Fruit fly (Drosophila melanogaster) S2 (cell line): ENCODE data around the gene CG15332.

Source experiments
- CG8478 ChIP-seq: fragments of >200 bp; optimal IDR thresholded peaks from 2 replicates; lab custom pipeline; 2018
- CTCF ChIP-seq, 2 experiments: fragments of >200 bp; optimal IDR thresholded peaks; 2 replicates each; lab custom pipeline; 2018

DNA sequence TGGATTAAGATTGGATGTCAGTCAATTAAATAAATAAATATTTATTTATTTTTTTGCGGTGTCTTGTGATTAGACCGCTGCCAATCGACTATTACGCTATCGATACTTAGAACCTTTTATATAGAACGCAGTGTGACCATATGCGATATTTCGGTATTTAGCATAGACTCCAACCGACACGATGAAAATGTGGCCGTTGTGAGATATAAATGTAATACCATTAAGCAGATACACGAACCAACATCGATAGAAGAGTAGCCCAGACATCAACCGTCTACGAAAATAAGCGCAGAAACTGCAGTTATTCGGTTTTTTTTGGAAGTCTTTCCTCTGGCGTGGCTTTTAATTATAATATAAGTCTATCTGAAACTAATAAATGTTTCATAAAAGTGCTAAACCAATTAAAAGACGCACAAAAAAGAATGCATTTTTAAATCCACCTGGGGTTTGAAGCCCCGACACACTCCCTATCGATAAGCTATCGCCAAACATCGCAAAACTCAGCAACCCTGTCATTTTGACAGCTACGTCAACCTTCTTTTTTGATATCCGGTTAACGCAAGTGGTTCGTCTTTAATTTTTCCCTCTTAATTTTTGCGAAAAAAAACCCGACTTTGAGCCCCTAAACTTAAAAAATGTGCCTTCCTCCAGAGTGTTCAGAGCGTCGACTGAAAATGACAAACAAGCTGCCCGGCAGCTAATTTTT, 22.4 kb downstream of the CG15332 start, which contains the start of the genes Dhdds and RpS14a:
- TF ChIP-seq CTCF (optimal IDR thresholded peaks at IDR 0.05; lab: Kevin White, UChicago) (peak in 1 of 2 experiments; percentile 34), CG8478 (lab: Kevin White, UChicago) (no peak)
